Fruit fly (Drosophila melanogaster) whole organism, embryonic: Measurements from ENCODE around the gene CG32413.

Experiments used
- Atf3 ChIP-seq: fragments of 200-800 bp; sonication (Bioruptor generic); optimal IDR thresholded peaks from 3 replicates; lab custom pipeline; 2016; ENCODE audit warnings: missing biosample characterization, missing genetic modification characterization
- BEAF-32 ChIP-seq: fragments of 200-800 bp; sonication (Bioruptor generic); optimal IDR thresholded peaks from 3 replicates; lab custom pipeline; 2017; ENCODE audit warnings: missing biosample characterization, missing genetic modification characterization, mild to moderate bottlenecking, moderate library complexity, missing genetic modification reagents
- Bgb ChIP-seq: fragments of 200-800 bp; sonication (Bioruptor generic); IDR thresholded peaks from 2 replicates; pipeline ENCODE4 v1.3.6; 2022; ENCODE audit warnings: missing biosample characterization, missing genetic modification characterization; ENCODE audit not compliant: partially characterized antibody
- CG10274 ChIP-seq: fragments of 200-800 bp; sonication (Bioruptor generic); optimal IDR thresholded peaks from 3 replicates; lab custom pipeline; 2017; ENCODE audit warnings: missing biosample characterization, mild to moderate bottlenecking, missing genetic modification characterization
- CG10543 ChIP-seq: fragments of 200-800 bp; sonication (Bioruptor generic); optimal IDR thresholded peaks from 3 replicates; lab custom pipeline; 2017; ENCODE audit warnings: missing biosample characterization, mild to moderate bottlenecking, missing genetic modification characterization, moderate library complexity
- CG11085 ChIP-seq: fragments of 200-800 bp; sonication (Bioruptor generic); IDR thresholded peaks from 2 replicates; pipeline ENCODE4 v1.3.6; 2022; ENCODE audit warnings: missing biosample characterization, missing genetic modification characterization
- CG11560 ChIP-seq: fragments of 200-800 bp; sonication (Bioruptor generic); IDR thresholded peaks from 3 replicates; pipeline ENCODE4 v1.3.6; 2022; ENCODE audit warnings: missing biosample characterization, missing genetic modification characterization
- CG11695 ChIP-seq: fragments of 200-800 bp; sonication (Bioruptor generic); IDR thresholded peaks from 3 replicates; pipeline ENCODE4 v1.3.6; 2022; ENCODE audit warnings: missing biosample characterization, missing genetic modification characterization
- CG13287 ChIP-seq: fragments of 200-800 bp; sonication (Bioruptor generic); IDR thresholded peaks from 2 replicates; pipeline ENCODE4 v1.3.6; 2022; ENCODE audit warnings: missing biosample characterization, missing genetic modification characterization; ENCODE audit not compliant: partially characterized antibody
- CG13775 ChIP-seq: fragments of 200-800 bp; sonication (Bioruptor generic); optimal IDR thresholded peaks from 3 replicates; lab custom pipeline; 2017; ENCODE audit warnings: missing biosample characterization, mild to moderate bottlenecking, missing genetic modification characterization
- CG14050 ChIP-seq: fragments of 200-800 bp; sonication (Bioruptor generic); IDR thresholded peaks from 3 replicates; pipeline ENCODE4 v1.3.6; 2022; ENCODE audit warnings: missing biosample characterization, missing genetic modification characterization
- CG14965 ChIP-seq: fragments of 200-800 bp; sonication (Bioruptor generic); optimal IDR thresholded peaks from 2 replicates; lab custom pipeline; 2016; ENCODE audit warnings: missing biosample characterization, missing genetic modification characterization, borderline replicate concordance
- CG15073 ChIP-seq: fragments of 200-800 bp; sonication (Bioruptor generic); optimal IDR thresholded peaks from 2 replicates; lab custom pipeline; 2016; ENCODE audit warnings: missing biosample characterization, missing genetic modification characterization
- CG1529 ChIP-seq: fragments of 200-800 bp; sonication (Bioruptor generic); optimal IDR thresholded peaks from 3 replicates; lab custom pipeline; 2018; ENCODE audit warnings: missing biosample characterization, missing genetic modification characterization
- CG16815 ChIP-seq: fragments of 200-800 bp; sonication (Bioruptor generic); optimal IDR thresholded peaks from 3 replicates; lab custom pipeline; 2017; ENCODE audit warnings: missing biosample characterization, mild to moderate bottlenecking, missing genetic modification characterization
- CG17912 ChIP-seq: fragments of 200-800 bp; sonication (Bioruptor generic); optimal IDR thresholded peaks from 2 replicates; lab custom pipeline; 2018; ENCODE audit warnings: missing biosample characterization, mild to moderate bottlenecking, missing genetic modification characterization
- CG2712 ChIP-seq: fragments of 200-800 bp; optimal IDR thresholded peaks from 3 replicates; lab custom pipeline; 2019; ENCODE audit warnings: missing biosample characterization, mild to moderate bottlenecking, missing genetic modification characterization, moderate library complexity
- CG30431 ChIP-seq: fragments of 200-800 bp; sonication (Bioruptor generic); optimal IDR thresholded peaks from 2 replicates; lab custom pipeline; 2017; ENCODE audit warnings: missing biosample characterization, missing genetic modification characterization
- CG32767 ChIP-seq: fragments of 200-800 bp; sonication (Bioruptor generic); IDR thresholded peaks from 2 replicates; pipeline ENCODE4 v1.3.6; 2022; ENCODE audit warnings: missing biosample characterization, missing genetic modification characterization
- CG34224 ChIP-seq: fragments of 200-800 bp; sonication (Bioruptor generic); IDR thresholded peaks from 3 replicates; pipeline ENCODE4 v1.3.6; 2022; ENCODE audit warnings: missing biosample characterization, missing genetic modification characterization; ENCODE audit not compliant: partially characterized antibody
- CG3995 ChIP-seq: fragments of 200-800 bp; sonication (Bioruptor generic); optimal IDR thresholded peaks from 3 replicates; lab custom pipeline; 2016; ENCODE audit warnings: missing biosample characterization, missing genetic modification characterization
- CG4730 ChIP-seq: fragments of 200-800 bp; sonication (Bioruptor generic); IDR thresholded peaks from 2 replicates; pipeline ENCODE4 v1.3.6; 2022; ENCODE audit warnings: missing biosample characterization, missing genetic modification characterization
- CG6689 ChIP-seq: fragments of 200-800 bp; sonication (Bioruptor generic); IDR thresholded peaks from 2 replicates; pipeline ENCODE4 v1.3.6; 2022; ENCODE audit warnings: missing biosample characterization, missing genetic modification characterization
- CG6813 ChIP-seq: fragments of 200-800 bp; sonication (Bioruptor generic); optimal IDR thresholded peaks from 2 replicates; lab custom pipeline; 2017; ENCODE audit warnings: missing biosample characterization, missing genetic modification characterization, mild to moderate bottlenecking, moderate library complexity, missing genetic modification reagents
- CTCF ChIP-seq: fragments of 200-800 bp; sonication (Bioruptor generic); optimal IDR thresholded peaks from 2 replicates; lab custom pipeline; 2017; ENCODE audit warnings: missing biosample characterization, mild to moderate bottlenecking, missing genetic modification characterization, moderate library complexity
- CoRest ChIP-seq: fragments of 200-800 bp; sonication (Bioruptor generic); optimal IDR thresholded peaks from 3 replicates; lab custom pipeline; 2018; ENCODE audit warnings: missing biosample characterization, mild to moderate bottlenecking, missing genetic modification characterization, moderate library complexity
- Dfd ChIP-seq, 2 experiments: fragments of >200 bp; optimal IDR thresholded peaks; 2 replicates each; lab custom pipeline; 2017; ENCODE audit warnings: missing biosample characterization in 2 of 2, missing genetic modification characterization in 2 of 2
- Drgx ChIP-seq: fragments of 200-800 bp; sonication (Bioruptor generic); IDR thresholded peaks from 2 replicates; pipeline ENCODE4 v1.3.6; 2022; ENCODE audit warnings: missing biosample characterization, missing genetic modification characterization
- E2f2 ChIP-seq: fragments of 200-800 bp; sonication (Bioruptor generic); IDR thresholded peaks from 2 replicates; pipeline ENCODE4 v1.3.6; 2022; ENCODE audit warnings: missing biosample characterization, missing genetic modification characterization
- Lhr ChIP-seq: fragments of 200-800 bp; sonication (Bioruptor generic); optimal IDR thresholded peaks from 3 replicates; lab custom pipeline; 2017; ENCODE audit warnings: mild to moderate bottlenecking, missing biosample characterization, missing genetic modification reagents, missing genetic modification characterization
- Max ChIP-seq: fragments of 200-800 bp; sonication (Bioruptor generic); optimal IDR thresholded peaks from 2 replicates; lab custom pipeline; 2016; ENCODE audit warnings: missing biosample characterization, mild to moderate bottlenecking, missing genetic modification characterization
- Rfx ChIP-seq: fragments of 200-800 bp; sonication (Bioruptor generic); IDR thresholded peaks from 2 replicates; pipeline ENCODE4 v1.3.6; 2022; ENCODE audit warnings: missing biosample characterization, missing genetic modification characterization
- Side ChIP-seq: fragments of 200-800 bp; sonication (Bioruptor generic); optimal IDR thresholded peaks from 2 replicates; lab custom pipeline; 2016; ENCODE audit warnings: missing biosample characterization, missing genetic modification characterization
- Taf1 ChIP-seq: fragments of 200-800 bp; sonication (Bioruptor generic); IDR thresholded peaks from 2 replicates; pipeline ENCODE4 v1.3.6; 2022; ENCODE audit warnings: missing biosample characterization, missing genetic modification characterization
- ara ChIP-seq: fragments of 200-800 bp; sonication (Bioruptor generic); IDR thresholded peaks from 2 replicates; pipeline ENCODE4 v1.3.6; 2022; ENCODE audit warnings: missing biosample characterization, missing genetic modification characterization
- ase ChIP-seq: fragments of 200-800 bp; sonication (Bioruptor generic); IDR thresholded peaks from 3 replicates; pipeline ENCODE4 v1.3.6; 2022; ENCODE audit warnings: missing biosample characterization, missing genetic modification characterization
- az2 ChIP-seq: fragments of 200-800 bp; sonication (Bioruptor generic); optimal IDR thresholded peaks from 3 replicates; lab custom pipeline; 2016; ENCODE audit warnings: missing biosample characterization, missing genetic modification characterization
- bsh ChIP-seq, 2 experiments: fragments of 200-800 bp; sonication (Bioruptor generic); optimal IDR thresholded peaks; 2 replicates each; lab custom pipeline; 2017 to 2018; ENCODE audit warnings: mild to moderate bottlenecking in 2 of 2, missing biosample characterization in 2 of 2, missing genetic modification characterization in 2 of 2, moderate library complexity in 1 of 2
- dm ChIP-seq: fragments of 200-800 bp; sonication (Bioruptor generic); optimal IDR thresholded peaks from 3 replicates; lab custom pipeline; 2016; ENCODE audit warnings: missing biosample characterization, missing genetic modification characterization
- hbn ChIP-seq: fragments of 200-800 bp; sonication (Bioruptor generic); IDR thresholded peaks from 2 replicates; pipeline ENCODE4 v1.3.6; 2022; ENCODE audit warnings: missing biosample characterization, missing genetic modification characterization; ENCODE audit not compliant: partially characterized antibody
- nmo ChIP-seq: fragments of 200-800 bp; sonication (Bioruptor generic); optimal IDR thresholded peaks from 2 replicates; lab custom pipeline; 2018; ENCODE audit warnings: missing biosample characterization, mild to moderate bottlenecking, missing genetic modification characterization, moderate library complexity
- nom ChIP-seq: fragments of 200-800 bp; sonication (Bioruptor generic); optimal IDR thresholded peaks from 2 replicates; lab custom pipeline; 2017; ENCODE audit warnings: missing biosample characterization, missing genetic modification characterization, mild to moderate bottlenecking, moderate library complexity, missing genetic modification reagents
- tio ChIP-seq: fragments of 200-800 bp; sonication (Bioruptor generic); optimal IDR thresholded peaks from 2 replicates; lab custom pipeline; 2017; ENCODE audit warnings: missing biosample characterization, missing genetic modification characterization, inconsistent platforms

Gene CG32413

DNA sequence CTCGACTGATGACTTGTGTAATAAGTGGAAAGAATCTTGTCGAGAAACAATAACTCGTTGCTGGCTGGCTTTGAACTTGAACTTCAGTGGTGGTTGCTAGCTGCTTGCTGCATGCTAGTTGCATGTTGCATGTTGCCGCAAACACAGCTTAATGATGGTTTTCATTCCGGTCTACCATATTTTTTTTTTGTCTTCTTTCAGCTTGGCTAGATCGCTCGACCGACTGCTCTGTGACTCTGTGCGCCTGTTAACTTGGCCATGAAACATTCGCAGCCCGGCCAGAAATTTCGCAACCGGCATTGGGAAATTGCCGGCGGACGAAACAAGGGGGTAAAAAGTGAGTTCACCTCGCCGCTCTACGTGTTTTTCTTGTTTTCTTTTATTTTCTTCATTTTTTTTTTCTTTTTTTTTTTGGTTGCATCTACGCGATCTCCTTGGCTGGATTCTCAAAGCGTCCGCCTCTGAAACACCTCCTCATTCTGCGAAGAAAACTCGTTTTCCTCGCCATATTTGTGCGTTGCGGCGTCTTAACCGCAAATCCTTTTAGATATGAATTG lies 39.6 kb upstream of the CG32413 start:
- no peak for TF ChIP-seq CG4730 (GFP tag; lab: Robert Waterston, UW)
- peak; percentile 89 for TF ChIP-seq nom (GFP tag; lab: Kevin White, UChicago)
- peak in 1 of 2 experiments; percentile 66 for TF ChIP-seq bsh (GFP tag; optimal IDR thresholded peaks at IDR 0.05; lab: Kevin White, UChicago)
- TF ChIP-seq CG15073 (GFP tag; lab: Kevin White, UChicago) = no peak

DNA sequence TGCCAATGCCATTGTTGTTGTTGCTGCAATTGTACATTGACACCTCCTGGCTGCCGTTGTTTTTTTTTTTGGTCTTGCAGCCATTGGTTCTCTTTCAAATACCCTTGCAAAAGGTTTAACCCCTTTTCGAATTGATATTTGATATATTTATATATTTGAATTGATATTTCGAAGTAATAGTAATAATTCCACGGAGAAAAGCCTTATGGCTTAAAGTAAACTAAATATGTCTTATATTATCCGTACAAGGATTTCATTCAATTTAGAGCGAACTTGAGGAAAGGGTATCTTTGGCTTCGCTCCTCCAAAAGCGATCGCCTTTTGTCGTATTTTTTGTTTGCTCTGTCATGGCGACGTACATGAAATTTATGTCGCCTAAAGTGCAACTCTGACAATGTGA lies 37.7 kb upstream of the CG32413 start:
- TF ChIP-seq Taf1 (GFP tag; lab: Robert Waterston, UW) = no peak
- peak; percentile 32 for TF ChIP-seq Drgx
- no peak for TF ChIP-seq BEAF-32 (GFP tag; lab: Kevin White, UChicago)
- TF ChIP-seq CG16815 (GFP tag; lab: Kevin White, UChicago) = no peak
- TF ChIP-seq, all 482 proteins: peak for 1

DNA sequence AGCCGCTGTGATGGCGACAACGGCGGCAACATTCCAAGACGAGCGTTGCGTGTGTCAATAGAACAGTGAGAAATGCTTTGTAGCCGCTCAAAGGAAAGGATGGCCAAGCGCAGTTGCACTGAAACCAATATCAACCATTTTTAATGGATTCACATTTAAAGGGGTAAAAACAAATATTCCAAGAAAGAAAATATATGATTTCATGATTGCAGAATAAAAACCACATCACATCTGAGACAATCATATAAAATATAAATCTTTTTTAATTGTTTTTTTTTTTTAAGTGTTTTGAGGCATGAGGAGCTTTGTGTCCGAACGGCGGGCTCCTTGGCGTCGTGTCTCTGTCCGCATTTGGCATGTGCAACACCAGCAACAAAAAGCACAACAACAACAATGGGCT lies 37.2 kb upstream of the CG32413 start:
- 0 out of 2 replicates have a peak, but pooled peaks have one; percentile 18 for TF ChIP-seq Drgx
- peak in 1 of 2 experiments; percentile 42 for TF ChIP-seq bsh (GFP tag; optimal IDR thresholded peaks at IDR 0.05; lab: Kevin White, UChicago)
- no peak for TF ChIP-seq Lhr

- no peak for TF ChIP-seq ara (GFP tag; lab: Robert Waterston, UW)
- TF ChIP-seq CG10543 (GFP tag; lab: Kevin White, UChicago) = no peak
Observed at dm6 chr3L:5940431-5940830, 36.6 kb upstream of the CG32413 start.

DNA sequence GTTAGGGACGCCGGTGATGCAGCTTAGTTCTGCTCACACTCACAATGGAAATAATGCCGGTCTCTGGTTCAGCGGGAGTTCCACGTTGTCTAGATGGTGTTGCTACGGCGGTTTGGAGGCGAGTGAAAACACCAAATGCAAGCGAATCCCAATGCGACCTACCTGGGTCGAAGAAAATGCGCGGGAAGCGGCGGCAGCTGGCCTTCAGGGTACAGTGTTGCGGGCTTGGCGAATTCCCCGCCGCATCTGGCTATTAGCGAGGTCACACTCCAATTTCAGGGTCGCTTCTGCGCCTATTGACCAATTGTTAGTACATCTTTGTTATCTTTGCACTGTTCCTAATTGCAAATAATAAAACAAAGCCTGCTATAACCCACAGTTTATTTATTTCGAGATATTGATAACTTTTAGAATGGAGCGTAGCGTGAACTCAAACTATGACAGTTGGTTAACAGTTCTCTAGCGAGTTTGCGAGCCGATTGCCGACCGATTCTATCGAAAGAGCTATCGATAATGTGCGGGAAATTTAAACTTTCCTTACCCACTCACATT lies 28.6 kb upstream of the CG32413 start, which contains the start of gene Rcc1:
Gene Rcc1 (minus strand): TSS at position 411 of the 552 bp plus-strand sequence.
- TF ChIP-seq CG14965 = no peak
- peak; percentile 78 for TF ChIP-seq CG13287
- TF ChIP-seq Dfd (GFP tag; optimal IDR thresholded peaks at IDR 0.05; lab: Kevin White, UChicago) = no peak
- no peak for TF ChIP-seq Side (GFP tag; lab: Kevin White, UChicago)
- no peak for TF ChIP-seq CG10274 (GFP tag; lab: Kevin White, UChicago)
- no peak for TF ChIP-seq tio (GFP tag; lab: Kevin White, UChicago)
- no peak for TF ChIP-seq CG17912 (GFP tag; lab: Kevin White, UChicago)
- TF ChIP-seq nmo (GFP tag; lab: Kevin White, UChicago) = peak; percentile 74
- TF ChIP-seq Max (GFP tag; lab: Kevin White, UChicago) = peak; percentile 2
- TF ChIP-seq Atf3 (GFP tag; lab: Kevin White, UChicago) = no peak
- TF ChIP-seq hbn (GFP tag; lab: Robert Waterston, UW) = peak; percentile 41; the same call in 1 of the 2 replicates
- TF ChIP-seq CG11085 (GFP tag; lab: Robert Waterston, UW) = no peak
- peak; percentile 65 for TF ChIP-seq Bgb (GFP tag; lab: Robert Waterston, UW)
- no peak for TF ChIP-seq CG1529 (GFP tag; lab: Kevin White, UChicago)
- TF ChIP-seq CG2712 = peak; percentile 29
- peak; percentile 5 for TF ChIP-seq CG13775 (GFP tag; lab: Kevin White, UChicago)
- no peak for TF ChIP-seq CG6689 (GFP tag; lab: Robert Waterston, UW)
- no peak for TF ChIP-seq CG11695 (GFP tag; lab: Robert Waterston, UW)
- TF ChIP-seq CTCF = peak; percentile 64
- no peak for TF ChIP-seq Rfx
- TF ChIP-seq CG3995 (GFP tag; lab: Kevin White, UChicago) = peak; percentile 27
- TF ChIP-seq dm (GFP tag; lab: Kevin White, UChicago) = peak; percentile 56
- TF ChIP-seq CG30431 (GFP tag; lab: Kevin White, UChicago) = no peak
- peak; percentile 53 for TF ChIP-seq CoRest (tag; lab: Kevin White, UChicago)
- no peak for TF ChIP-seq CG14050 (GFP tag; lab: Robert Waterston, UW)
- no peak for TF ChIP-seq CG32767 (GFP tag; lab: Robert Waterston, UW)
- peak; percentile 52; the same call in 1 of the 3 replicates for TF ChIP-seq CG34224
- peak; percentile 94 for TF ChIP-seq E2f2 (GFP tag; lab: Robert Waterston, UW)
- TF ChIP-seq az2 (GFP tag; lab: Kevin White, UChicago) = no peak
- no peak for TF ChIP-seq CG11560 (tag; lab: Robert Waterston, UW)
- TF ChIP-seq CG6813 (GFP tag; lab: Kevin White, UChicago) = no peak
- no peak for TF ChIP-seq ase (GFP tag; lab: Robert Waterston, UW)
